Fruit fly (Drosophila melanogaster): ENCODE results near the gene CG8188.

Gene CG8188

dm6 chrX:17702738-17703570 is at the start of gene CG8188, which contains the start of gene par-6 (continued):
- TF ChIP-seq CG5953 (GFP tag; IDR thresholded peaks at IDR 0.05) (peak; percentile 58; the same call in 1 of the 2 replicates), bbx (GFP tag; IDR thresholded peaks at IDR 0.05; ENCODE audit: partially characterized antibody) (peak; percentile 68; the same call in 1 of the 2 replicates), Dref (GFP tag; IDR thresholded peaks at IDR 0.05) (peak; percentile 65), gcm2 (GFP tag; optimal IDR thresholded peaks at IDR 0.05) (peak; percentile 45), Hand (GFP tag; optimal IDR thresholded peaks at IDR 0.05) (peak; percentile 47), ci (GFP tag; IDR thresholded peaks at IDR 0.05) (peak; percentile 90), HLH3B (GFP tag; IDR thresholded peaks at IDR 0.05) (peak; percentile 86), knrl (GFP tag; IDR thresholded peaks at IDR 0.05; ENCODE audit: partially characterized antibody) (peak; percentile 75), fd64A (GFP tag; optimal IDR thresholded peaks at IDR 0.05) (peak; percentile 40), sens-2 (GFP tag; IDR thresholded peaks at IDR 0.05) (peak; percentile 80), PHDP (tag; optimal IDR thresholded peaks at IDR 0.05) (peak; percentile 84), ken (GFP tag; IDR thresholded peaks at IDR 0.05) (peak; percentile 91), CG8388 (GFP tag; optimal IDR thresholded peaks at IDR 0.05) (peak; percentile 78), Ssrp (tag; optimal IDR thresholded peaks at IDR 0.05) (peak; percentile 77), CG8478 (optimal IDR thresholded peaks at IDR 0.05) (no peak), CG7556 (GFP tag; optimal IDR thresholded peaks at IDR 0.05) (peak; percentile 74), CG10565 (GFP tag; optimal IDR thresholded peaks at IDR 0.05) (peak; percentile 44), Neu2 (GFP tag; optimal IDR thresholded peaks at IDR 0.05; ENCODE audit: borderline replicate concordance) (no peak), schlank (tag; optimal IDR thresholded peaks at IDR 0.05) (peak; percentile 76), CG9727 (GFP tag; optimal IDR thresholded peaks at IDR 0.05) (peak; percentile 83), Trl (optimal IDR thresholded peaks at IDR 0.05) (no peak), Trl (GFP tag; optimal IDR thresholded peaks at IDR 0.05) (peak; percentile 89), pb (GFP tag; optimal IDR thresholded peaks at IDR 0.05) (peak; percentile 79), CG15011 (GFP tag; optimal IDR thresholded peaks at IDR 0.05) (peak; percentile 49), gfzf (GFP tag; optimal IDR thresholded peaks at IDR 0.05) (peak; percentile 62), slbo (GFP tag; IDR thresholded peaks at IDR 0.05) (peak; percentile 94), kay (GFP tag; optimal IDR thresholded peaks at IDR 0.05) (peak; percentile 60), CG18011 (GFP tag; optimal IDR thresholded peaks at IDR 0.05) (peak; percentile 59), H2.0 (GFP tag; IDR thresholded peaks at IDR 0.05) (peak; percentile 78), Lhr (GFP tag; optimal IDR thresholded peaks at IDR 0.05) (peak; percentile 47), yki (optimal IDR thresholded peaks at IDR 0.05) (no peak), CG17361 (GFP tag; IDR thresholded peaks at IDR 0.05) (peak; percentile 83), jigr1 (GFP tag; IDR thresholded peaks at IDR 0.05) (peak; percentile 82; the same call in 2 of the 3 replicates), Elba2 (GFP tag; optimal IDR thresholded peaks at IDR 0.05) (peak; percentile 89), ind (GFP tag; optimal IDR thresholded peaks at IDR 0.05) (peak; percentile 87), oc (tag; optimal IDR thresholded peaks at IDR 0.05) (peak; percentile 69), ewg (GFP tag; optimal IDR thresholded peaks at IDR 0.05) (peak; percentile 64), Hmx (GFP tag; optimal IDR thresholded peaks at IDR 0.05) (peak; percentile 59), CG2120 (GFP tag; optimal IDR thresholded peaks at IDR 0.05) (peak; percentile 93), her (GFP tag; optimal IDR thresholded peaks at IDR 0.05) (peak; percentile 84), CG9817 (tag; optimal IDR thresholded peaks at IDR 0.05) (peak; percentile 90), CG3995 (GFP tag; optimal IDR thresholded peaks at IDR 0.05) (peak; percentile 25), CG11247 (GFP tag; IDR thresholded peaks at IDR 0.05) (peak; percentile 85), CTCF (GFP tag; optimal IDR thresholded peaks at IDR 0.05) (peak; percentile 21), Scr (GFP tag; IDR thresholded peaks at IDR 0.05; ENCODE audit: partially characterized antibody) (peak; percentile 79), GATAe (GFP tag; conservative IDR thresholded peaks at IDR 0.05) (no peak), pnt (GFP tag; optimal IDR thresholded peaks at IDR 0.05) (peak; percentile 83), HLH54F (GFP tag; optimal IDR thresholded peaks at IDR 0.05) (peak; percentile 88), CG2129 (GFP tag; IDR thresholded peaks at IDR 0.05; ENCODE audit: partially characterized antibody) (no peak; the same call in 1 of the 2 replicates), pum (GFP tag; optimal IDR thresholded peaks at IDR 0.05) (peak; percentile 90)
